Worm (Caenorhabditis elegans) whole organism, L4 larva: ENCODE results near the gene C37H5.5.

Experiments used
- F10B5.3 ChIP-seq: sonication (generic microtip); optimal IDR thresholded peaks from 2 replicates; lab custom pipeline; 2016; ENCODE audit warnings: mild to moderate bottlenecking, missing genetic modification characterization, missing compliant biosample characterization
- F44E2.7 ChIP-seq: fragments of 200-800 bp; sonication (Bioruptor generic); IDR thresholded peaks from 2 replicates; pipeline ENCODE4 v2.1.2; 2022; ENCODE audit warnings: missing genetic modification characterization, missing compliant biosample characterization
- Y75B8A.6 ChIP-seq: fragments of 200-800 bp; sonication (Bioruptor generic); IDR thresholded peaks from 2 replicates; pipeline ENCODE4 v1.3.6; 2022; ENCODE audit warnings: missing genetic modification reagents, missing genetic modification characterization, missing compliant biosample characterization
- ZK546.5 ChIP-seq, 2 experiments: sonication (generic microtip); optimal IDR thresholded peaks; 2 replicates each; lab custom pipeline; 2017; ENCODE audit warnings: missing biosample characterization in 2 of 2, missing genetic modification characterization in 2 of 2
- aha-1 ChIP-seq: fragments of 150-350 bp; peaks from one replicate; lab custom pipeline; 2014; ENCODE audit warnings: missing biosample characterization, missing genetic modification characterization
- ceh-32 ChIP-seq: sonication (generic microtip); optimal IDR thresholded peaks from 2 replicates; lab custom pipeline; 2016; ENCODE audit warnings: mild to moderate bottlenecking, missing genetic modification characterization, missing compliant biosample characterization; ENCODE audit not compliant: poor library complexity
- ceh-44 ChIP-seq: fragments of 200-800 bp; sonication (Bioruptor generic); IDR thresholded peaks from 2 replicates; pipeline ENCODE4 v1.3.6; 2022; ENCODE audit warnings: missing genetic modification reagents, missing genetic modification characterization, missing compliant biosample characterization
- ceh-82 ChIP-seq: sonication (generic microtip); optimal IDR thresholded peaks from 2 replicates; lab custom pipeline; 2017; ENCODE audit warnings: missing biosample characterization, missing genetic modification characterization
- dmd-6 ChIP-seq: fragments of 200-800 bp; sonication (Bioruptor generic); IDR thresholded peaks from 2 replicates; pipeline ENCODE4 v1.3.6; 2022; ENCODE audit warnings: missing genetic modification reagents, missing genetic modification characterization, missing compliant biosample characterization
- dmd-8 ChIP-seq: fragments of 200-800 bp; sonication (Bioruptor generic); IDR thresholded peaks from 2 replicates; pipeline ENCODE4 v1.3.6; 2022; ENCODE audit warnings: missing genetic modification characterization, missing compliant biosample characterization
- duxl-1 ChIP-seq: sonication (generic microtip); optimal IDR thresholded peaks from 2 replicates; lab custom pipeline; 2016; ENCODE audit warnings: mild to moderate bottlenecking, missing genetic modification characterization, moderate library complexity, missing compliant biosample characterization; ENCODE audit not compliant: poor library complexity
- dve-1 ChIP-seq: sonication (generic microtip); optimal IDR thresholded peaks from 2 replicates; lab custom pipeline; 2017; ENCODE audit warnings: antibody characterized with exemption, mild to moderate bottlenecking, missing genetic modification characterization, missing compliant biosample characterization; ENCODE audit not compliant: insufficient read depth
- fos-1 ChIP-seq: fragments of 150-350 bp; optimal IDR thresholded peaks from 2 replicates; lab custom pipeline; 2014; ENCODE audit warnings: missing biosample characterization, missing genetic modification characterization
- hif-1 ChIP-seq, 2 experiments: sonication (generic microtip); optimal IDR thresholded peaks; 2 replicates each; lab custom pipeline; 2016 to 2017; ENCODE audit warnings: missing compliant biosample characterization in 2 of 2, missing genetic modification characterization in 2 of 2, missing genetic modification reagents in 2 of 2, missing genotype in 2 of 2, mild to moderate bottlenecking in 1 of 2
- hlh-11 ChIP-seq: fragments of 200-800 bp; sonication (Bioruptor generic); optimal IDR thresholded peaks from 2 replicates; lab custom pipeline; 2018; ENCODE audit warnings: mild to moderate bottlenecking, missing genetic modification characterization, missing compliant biosample characterization
- hlh-30 ChIP-seq: sonication (generic microtip); optimal IDR thresholded peaks from 2 replicates; lab custom pipeline; 2017; ENCODE audit warnings: antibody characterized with exemption, mild to moderate bottlenecking, missing genetic modification characterization, missing compliant biosample characterization; ENCODE audit not compliant: insufficient read depth
- hmg-1.1 ChIP-seq: fragments of 200-800 bp; sonication (Bioruptor generic); IDR thresholded peaks from 2 replicates; pipeline ENCODE4 v1.3.6; 2022; ENCODE audit warnings: missing genetic modification reagents, missing genetic modification characterization, missing compliant biosample characterization
- jun-1 ChIP-seq: fragments of 150-350 bp; optimal IDR thresholded peaks from 2 replicates; lab custom pipeline; 2014; ENCODE audit warnings: missing biosample characterization, missing genetic modification reagents, missing genetic modification characterization
- lin-13 ChIP-seq: fragments of 150-350 bp; optimal IDR thresholded peaks from 2 replicates; lab custom pipeline; 2014; ENCODE audit warnings: missing biosample characterization, missing genetic modification reagents, missing genetic modification characterization
- lin-38 ChIP-seq: fragments of 200-800 bp; sonication (Bioruptor generic); IDR thresholded peaks from 2 replicates; pipeline ENCODE4 v1.3.6; 2022; ENCODE audit warnings: missing genetic modification reagents, missing genetic modification characterization, missing compliant biosample characterization
- lin-39 ChIP-seq: fragments of 150-350 bp; optimal IDR thresholded peaks from 2 replicates; lab custom pipeline; 2014; ENCODE audit warnings: missing biosample characterization, missing genetic modification reagents, missing genetic modification characterization
- lir-3 ChIP-seq: sonication (generic microtip); optimal IDR thresholded peaks from 2 replicates; lab custom pipeline; 2016; ENCODE audit warnings: mild to moderate bottlenecking, missing genetic modification characterization, missing compliant biosample characterization
- lsy-2 ChIP-seq, 2 experiments: fragments of 150-350 bp in 1 of 2; sonication (generic microtip) in 1 of 2; optimal IDR thresholded peaks; 2 replicates each; lab custom pipeline; 2014 to 2017; ENCODE audit warnings: missing biosample characterization in 2 of 2, missing genetic modification characterization in 2 of 2
- madf-5 ChIP-seq, 2 experiments: fragments of 200-800 bp; sonication (Bioruptor generic); IDR thresholded peaks; 2 replicates each; pipeline ENCODE4 v1.3.6; 2022; ENCODE audit warnings: missing compliant biosample characterization in 2 of 2, missing genetic modification characterization in 2 of 2
- mdl-1 ChIP-seq, 2 experiments: fragments of 150-350 bp in 1 of 2; sonication (generic microtip) in 1 of 2; optimal IDR thresholded peaks; 2 replicates each; lab custom pipeline; 2014 to 2017; ENCODE audit warnings: missing biosample characterization in 2 of 2, missing genetic modification characterization in 2 of 2
- mep-1 ChIP-seq: fragments of 150-350 bp; sonication (generic microtip); optimal IDR thresholded peaks from 3 replicates; lab custom pipeline; 2014; ENCODE audit warnings: missing biosample characterization, missing genetic modification characterization
- mes-2 ChIP-seq: sonication (generic microtip); optimal IDR thresholded peaks from 2 replicates; lab custom pipeline; 2016; ENCODE audit warnings: missing genotype, mild to moderate bottlenecking, missing genetic modification characterization, missing compliant biosample characterization; ENCODE audit not compliant: poor library complexity, severe bottlenecking
- mxl-2 ChIP-seq: fragments of 200-800 bp; sonication (Bioruptor generic); conservative IDR thresholded peaks from 2 replicates; pipeline ENCODE4 v1.3.6; 2022; ENCODE audit warnings: missing genetic modification reagents, missing genetic modification characterization, missing compliant biosample characterization
- mxl-3 ChIP-seq: fragments of 200-800 bp; sonication (Bioruptor generic); optimal IDR thresholded peaks from 2 replicates; lab custom pipeline; 2018; ENCODE audit warnings: mild to moderate bottlenecking, missing genetic modification characterization, missing compliant biosample characterization
- nhr-102 ChIP-seq: sonication (generic microtip); optimal IDR thresholded peaks from 2 replicates; lab custom pipeline; 2016; ENCODE audit warnings: mild to moderate bottlenecking, missing genetic modification characterization, moderate library complexity, missing compliant biosample characterization
- nhr-111 ChIP-seq: fragments of 200-800 bp; sonication (Bioruptor generic); optimal IDR thresholded peaks from 2 replicates; lab custom pipeline; 2018; ENCODE audit warnings: mild to moderate bottlenecking, missing genetic modification characterization, missing compliant biosample characterization
- nhr-28 ChIP-seq: fragments of 150-350 bp; optimal IDR thresholded peaks from 2 replicates; lab custom pipeline; 2014; ENCODE audit warnings: missing biosample characterization, missing genetic modification characterization
- nhr-41 ChIP-seq: fragments of 200-800 bp; sonication (Bioruptor generic); IDR thresholded peaks from 2 replicates; pipeline ENCODE4 v1.3.6; 2022; ENCODE audit warnings: missing genetic modification reagents, missing genetic modification characterization, missing compliant biosample characterization
- nhr-6 ChIP-seq: fragments of 150-350 bp; optimal IDR thresholded peaks from 2 replicates; lab custom pipeline; 2014; ENCODE audit warnings: missing biosample characterization, missing genetic modification characterization
- nhr-76 ChIP-seq: fragments of 150-350 bp; optimal IDR thresholded peaks from 2 replicates; lab custom pipeline; 2014; ENCODE audit warnings: missing biosample characterization, missing genetic modification characterization
- nhr-77 ChIP-seq: fragments of 150-350 bp; optimal IDR thresholded peaks from 2 replicates; lab custom pipeline; 2014; ENCODE audit warnings: missing biosample characterization, missing genetic modification characterization
- pqm-1 ChIP-seq: sonication (generic microtip); optimal IDR thresholded peaks from 2 replicates; lab custom pipeline; 2017; ENCODE audit warnings: missing biosample characterization, missing genetic modification characterization
- rbr-2 ChIP-seq: sonication (generic microtip); optimal IDR thresholded peaks from 2 replicates; lab custom pipeline; 2016; ENCODE audit warnings: missing genotype, missing genetic modification characterization, missing compliant biosample characterization
- saeg-2 ChIP-seq: fragments of 200-800 bp; sonication (Bioruptor generic); IDR thresholded peaks from 2 replicates; pipeline ENCODE4 v1.3.6; 2022; ENCODE audit warnings: missing genetic modification reagents, missing genetic modification characterization, missing compliant biosample characterization
- spr-3 ChIP-seq: fragments of 200-800 bp; sonication (Bioruptor generic); optimal IDR thresholded peaks from 2 replicates; lab custom pipeline; 2018; ENCODE audit warnings: mild to moderate bottlenecking, missing genetic modification characterization, missing compliant biosample characterization
- unc-130 ChIP-seq: sonication (generic microtip); optimal IDR thresholded peaks from 2 replicates; lab custom pipeline; 2016; ENCODE audit warnings: missing genetic modification reagents, missing genetic modification characterization, missing compliant biosample characterization
- unc-39 ChIP-seq: sonication (generic microtip); optimal IDR thresholded peaks from 2 replicates; lab custom pipeline; 2017; ENCODE audit warnings: missing biosample characterization, missing genetic modification characterization
- vab-7 ChIP-seq: fragments of 200-800 bp; sonication (Bioruptor generic); IDR thresholded peaks from 2 replicates; pipeline ENCODE4 v1.3.6; 2022; ENCODE audit warnings: missing genetic modification reagents, missing genetic modification characterization, missing compliant biosample characterization
- zfp-3 ChIP-seq: fragments of 200-800 bp; sonication (Bioruptor generic); conservative IDR thresholded peaks from 2 replicates; pipeline ENCODE4 v1.3.6; 2022; ENCODE audit warnings: missing genetic modification reagents, missing genetic modification characterization, missing compliant biosample characterization
- zip-11 ChIP-seq: fragments of 200-800 bp; sonication (Bioruptor generic); IDR thresholded peaks from 2 replicates; pipeline ENCODE4 v1.3.6; 2022; ENCODE audit warnings: missing genetic modification characterization, missing compliant biosample characterization
- ztf-11 ChIP-seq: fragments of 150-350 bp; optimal IDR thresholded peaks from 2 replicates; lab custom pipeline; 2014; ENCODE audit warnings: missing biosample characterization, missing genetic modification characterization

C37H5.5 gene

ce11 chrV:4820601-4821000, 6.6 kb upstream of the C37H5.5 start:
- TF ChIP-seq mdl-1 (tag; optimal IDR thresholded peaks at IDR 0.05; lab: Kevin White, UChicago), result peak in 1 of 2 experiments; percentile 70
- peak; percentile 57 for TF ChIP-seq aha-1
- TF ChIP-seq lin-13 (GFP tag; lab: Kevin White, UChicago), result peak; percentile 18
- TF ChIP-seq nhr-77, result peak; percentile 30
- peak; percentile 25 for TF ChIP-seq nhr-28 (tag; lab: Kevin White, UChicago)
- no peak for TF ChIP-seq lin-39 (tag; lab: Kevin White, UChicago)
- TF ChIP-seq dve-1, result peak; percentile 51
- TF ChIP-seq mes-2 (tag; lab: Kevin White, UChicago), result peak; percentile 43
- TF ChIP-seq hlh-30 (tag; lab: Kevin White, UChicago), result peak; percentile 75
- peak; percentile 58 for TF ChIP-seq hlh-11 (tag; lab: Kevin White, UChicago)
- no peak for TF ChIP-seq unc-130 (GFP tag; lab: Kevin White, UChicago)
- TF ChIP-seq F44E2.7 (GFP tag; lab: Robert Waterston, UW), result no peak
- peak in 1 of 2 experiments; percentile 14 for TF ChIP-seq lsy-2 (tag; optimal IDR thresholded peaks at IDR 0.05; lab: Kevin White, UChicago)
- TF ChIP-seq nhr-111, result no peak
- TF ChIP-seq Y75B8A.6 (GFP tag; lab: Robert Waterston, UW), result no peak
- no peak for TF ChIP-seq F10B5.3 (tag; lab: Kevin White, UChicago)
- TF ChIP-seq mxl-3, result peak; percentile 80
- peak; percentile 18 for TF ChIP-seq mep-1 (tag; lab: Kevin White, UChicago)
- TF ChIP-seq lir-3, result no peak

ce11 chrV:4823323-4823682, 3.9 kb upstream of the C37H5.5 start, which contains the start of gene adss-1:
adss-1 (minus strand) TSS chrV:4823423.
- TF ChIP-seq F44E2.7 (GFP tag; lab: Robert Waterston, UW) (no peak), lin-38 (no peak), ceh-32 (no peak), nhr-41 (GFP tag; lab: Robert Waterston, UW) (no peak), jun-1 (tag; lab: Kevin White, UChicago) (no peak), mxl-2 (no peak), pqm-1 (tag; lab: Kevin White, UChicago) (no peak)

DNA sequence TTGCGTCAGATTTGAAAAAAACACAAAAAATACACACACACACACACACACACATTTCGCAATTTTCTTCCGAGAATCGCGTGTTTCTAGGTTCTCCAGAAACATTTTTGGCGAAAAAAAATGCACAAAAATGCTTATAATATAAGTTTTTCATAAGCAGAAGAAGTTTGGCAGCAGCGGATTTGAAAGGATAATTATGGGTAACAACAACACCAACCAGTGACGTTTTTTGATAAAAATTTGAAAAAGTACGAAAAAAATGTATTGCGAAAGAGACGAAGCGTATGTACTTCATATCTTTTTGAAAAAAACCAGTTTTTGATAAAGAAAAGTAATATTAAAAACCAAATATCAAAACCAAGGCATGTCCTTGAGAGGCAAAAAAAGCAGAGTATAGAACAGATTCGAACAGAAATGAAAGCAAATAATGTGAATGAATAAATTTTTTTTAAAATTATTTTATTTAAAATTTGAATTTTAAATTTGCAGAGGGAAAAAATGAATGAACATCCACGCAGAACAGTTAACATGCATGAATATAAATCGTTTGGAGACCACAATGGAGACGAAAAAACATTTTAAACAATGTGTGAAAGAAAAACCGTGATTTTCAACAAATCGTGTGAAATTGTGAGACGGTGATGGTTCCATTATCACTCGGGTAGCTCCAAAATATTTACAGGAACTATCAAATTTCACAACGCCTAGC, 3.3 kb upstream of the C37H5.5 start:
- TF ChIP-seq rbr-2 (tag; lab: Kevin White, UChicago) (no peak), lin-39 (tag; lab: Kevin White, UChicago) (no peak), zfp-3 (GFP tag; lab: Robert Waterston, UW) (peak; percentile 91), hif-1 (tag; optimal IDR thresholded peaks at IDR 0.05; lab: Kevin White, UChicago) (peak in 1 of 2 experiments; percentile 67), dmd-8 (GFP tag; lab: Robert Waterston, UW) (peak; percentile 19; the same call in 1 of the 2 replicates), nhr-76 (tag; lab: Kevin White, UChicago) (no peak), nhr-28 (tag; lab: Kevin White, UChicago) (peak; percentile 4), ztf-11 (tag; lab: Kevin White, UChicago) (no peak), vab-7 (GFP tag; lab: Robert Waterston, UW) (no peak), duxl-1 (peak; percentile 48), ceh-82 (tag; lab: Kevin White, UChicago) (no peak), lin-38 (peak; percentile 55), aha-1 (peak; percentile 4), nhr-102 (tag; lab: Kevin White, UChicago) (peak; percentile 69), hmg-1.1 (GFP tag; lab: Robert Waterston, UW) (no peak), pqm-1 (tag; lab: Kevin White, UChicago) (no peak), lsy-2 (tag; optimal IDR thresholded peaks at IDR 0.05; lab: Kevin White, UChicago) (peak in 1 of 2 experiments; percentile 45), madf-5 (GFP tag; IDR thresholded peaks at IDR 0.05; lab: Robert Waterston, UW) (peak in 1 of 2 experiments; percentile 17; a peak in 1 of 4 replicates), fos-1 (tag; lab: Kevin White, UChicago) (no peak), unc-130 (GFP tag; lab: Kevin White, UChicago) (no peak), ceh-44 (GFP tag; lab: Robert Waterston, UW) (no peak), nhr-6 (tag; lab: Kevin White, UChicago) (no peak), unc-39 (tag; lab: Kevin White, UChicago) (no peak), ZK546.5 (tag; optimal IDR thresholded peaks at IDR 0.05; lab: Kevin White, UChicago) (no peak), dmd-6 (peak; percentile 8; the same call in 1 of the 2 replicates), zip-11 (GFP tag; lab: Robert Waterston, UW) (0 out of 2 replicates have a peak, but pooled peaks have one; percentile 6), spr-3 (GFP tag; lab: Kevin White, UChicago) (peak; percentile 24), saeg-2 (GFP tag; lab: Robert Waterston, UW) (0 out of 2 replicates have a peak, but pooled peaks have one; percentile 27)
